Fruit fly (Drosophila melanogaster): Measurements from ENCODE around the gene Muc68D.

The Muc68D gene

DNA sequence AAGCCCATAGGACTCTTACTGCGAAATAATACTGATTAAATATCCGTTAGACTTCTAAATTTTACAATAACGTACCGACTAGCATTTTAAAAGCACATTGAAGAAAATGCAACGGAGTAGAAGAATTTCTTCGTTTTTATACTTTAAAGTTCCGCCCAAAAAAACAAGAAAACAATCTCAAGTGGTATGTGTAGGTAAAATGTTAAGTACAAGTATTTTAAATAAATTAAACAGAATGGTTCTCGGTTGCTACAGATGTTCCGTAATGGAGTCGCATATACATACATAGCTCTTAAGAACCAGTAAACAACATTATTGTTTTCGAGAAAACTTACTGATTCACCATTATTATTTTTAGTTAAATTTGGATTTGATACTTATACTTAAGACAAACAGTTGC is at the start of gene Muc68D:
TSS of gene Muc68D (minus strand) at position 101 of the 400 bp plus-strand sequence.
- TF ChIP-seq foxo (GFP tag; optimal IDR thresholded peaks at IDR 0.05) (no peak), Sp1 (GFP tag; optimal IDR thresholded peaks at IDR 0.05) (no peak), pan (optimal IDR thresholded peaks at IDR 0.05) (no peak), fru (GFP tag; optimal IDR thresholded peaks at IDR 0.05) (no peak), lola (GFP tag; optimal IDR thresholded peaks at IDR 0.05) (no peak), brk (GFP tag; optimal IDR thresholded peaks at IDR 0.05) (no peak), br (GFP tag; optimal IDR thresholded peaks at IDR 0.05) (no peak), CrebA (GFP tag; optimal IDR thresholded peaks at IDR 0.05; ENCODE audit: borderline replicate concordance) (no peak), sage (GFP tag; optimal IDR thresholded peaks at IDR 0.05) (no peak), ey (GFP tag; optimal IDR thresholded peaks at IDR 0.05) (no peak), Hr83 (GFP tag; optimal IDR thresholded peaks at IDR 0.05; ENCODE audit: poor library complexity, severe bottlenecking) (no peak), Vsx2 (GFP tag; optimal IDR thresholded peaks at IDR 0.05; ENCODE audit: partially characterized antibody) (no peak), Jra (GFP tag; optimal IDR thresholded peaks at IDR 0.05) (no peak), Hnf4 (GFP tag; optimal IDR thresholded peaks at IDR 0.05) (no peak), usp (GFP tag; optimal IDR thresholded peaks at IDR 0.05) (no peak), tai (GFP tag; optimal IDR thresholded peaks at IDR 0.05) (no peak)

dm6 chr3L:11819639-11820456 is 47.9 kb upstream of the Muc68D start:
- TF ChIP-seq Jra (GFP tag; optimal IDR thresholded peaks at IDR 0.05) (peak; percentile 29), Hr83 (GFP tag; optimal IDR thresholded peaks at IDR 0.05; ENCODE audit: poor library complexity, severe bottlenecking) (peak; percentile 38), Mio (GFP tag; optimal IDR thresholded peaks at IDR 0.05) (no peak), Vsx2 (GFP tag; optimal IDR thresholded peaks at IDR 0.05; ENCODE audit: partially characterized antibody) (peak; percentile 54), psq (GFP tag; optimal IDR thresholded peaks at IDR 0.05) (no peak), pan (optimal IDR thresholded peaks at IDR 0.05) (no peak), dl (GFP tag; optimal IDR thresholded peaks at IDR 0.05; ENCODE audit: insufficient read depth in 1 of 2, partially characterized antibody in 2 of 2) (peak; percentile 72 to 78), sage (GFP tag; optimal IDR thresholded peaks at IDR 0.05) (peak; percentile 36), ey (GFP tag; optimal IDR thresholded peaks at IDR 0.05) (peak; percentile 37), rgr (GFP tag; optimal IDR thresholded peaks at IDR 0.05) (peak; percentile 21), br (GFP tag; optimal IDR thresholded peaks at IDR 0.05) (peak; percentile 31), HLH106 (tag; optimal IDR thresholded peaks at IDR 0.05) (no peak), h (GFP tag; optimal IDR thresholded peaks at IDR 0.05) (peak; percentile 75), foxo (GFP tag; optimal IDR thresholded peaks at IDR 0.05) (peak in 1 of 2 experiments; percentile 50), fru (GFP tag; optimal IDR thresholded peaks at IDR 0.05) (peak; percentile 55), Hnf4 (GFP tag; optimal IDR thresholded peaks at IDR 0.05) (peak; percentile 37), woc (GFP tag; optimal IDR thresholded peaks at IDR 0.05) (peak; percentile 67), dmrt93B (GFP tag; optimal IDR thresholded peaks at IDR 0.05) (no peak), Dif (GFP tag; optimal IDR thresholded peaks at IDR 0.05; ENCODE audit: partially characterized antibody) (peak; percentile 88), brk (GFP tag; optimal IDR thresholded peaks at IDR 0.05) (peak; percentile 74)

- TF ChIP-seq h (GFP tag; optimal IDR thresholded peaks at IDR 0.05): no peak
- no peak for TF ChIP-seq Dif (GFP tag; optimal IDR thresholded peaks at IDR 0.05; ENCODE audit: partially characterized antibody)
- no peak for TF ChIP-seq Dfd (GFP tag; optimal IDR thresholded peaks at IDR 0.05)
- TF ChIP-seq brk (GFP tag; optimal IDR thresholded peaks at IDR 0.05): no peak
- no peak for TF ChIP-seq dl (GFP tag; optimal IDR thresholded peaks at IDR 0.05; ENCODE audit: insufficient read depth in 1 of 2, partially characterized antibody in 2 of 2)
- no peak for TF ChIP-seq br (GFP tag; optimal IDR thresholded peaks at IDR 0.05)
- no peak for TF ChIP-seq Hr83 (GFP tag; optimal IDR thresholded peaks at IDR 0.05; ENCODE audit: poor library complexity, severe bottlenecking)
- TF ChIP-seq dmrt93B (GFP tag; optimal IDR thresholded peaks at IDR 0.05): no peak
- no peak for TF ChIP-seq OdsH (GFP tag; optimal IDR thresholded peaks at IDR 0.05)
- no peak for TF ChIP-seq Jra (GFP tag; optimal IDR thresholded peaks at IDR 0.05)
- TF ChIP-seq Mio (GFP tag; optimal IDR thresholded peaks at IDR 0.05): no peak
- no peak for TF ChIP-seq sv (GFP tag; optimal IDR thresholded peaks at IDR 0.05)
- TF ChIP-seq Hr78 (GFP tag; optimal IDR thresholded peaks at IDR 0.05): no peak
- TF ChIP-seq ey (GFP tag; optimal IDR thresholded peaks at IDR 0.05): no peak
- TF ChIP-seq Myc (optimal IDR thresholded peaks at IDR 0.05): no peak
- TF ChIP-seq sage (GFP tag; optimal IDR thresholded peaks at IDR 0.05): no peak
- no peak for TF ChIP-seq Hnf4 (GFP tag; optimal IDR thresholded peaks at IDR 0.05)
- no peak for TF ChIP-seq CrebA (GFP tag; optimal IDR thresholded peaks at IDR 0.05; ENCODE audit: borderline replicate concordance)
- no peak for TF ChIP-seq HLH106 (tag; optimal IDR thresholded peaks at IDR 0.05)
These were observed 44.7 kb upstream of the Muc68D start for dm6 chr3L:11816641-11817040.
